Fruit fly (Drosophila melanogaster) whole organism, adult: ENCODE measurements around the gene CG43403.

Experiments used
- CG11617 ChIP-seq: fragments of 200-800 bp; sonication (Bioruptor generic); optimal IDR thresholded peaks from 2 replicates; lab custom pipeline; 2017; ENCODE audit warnings: mild to moderate bottlenecking, missing biosample characterization, missing genetic modification reagents, missing genetic modification characterization
- CG12768 ChIP-seq: fragments of 200-800 bp; sonication (Bioruptor generic); optimal IDR thresholded peaks from 2 replicates; lab custom pipeline; 2017; ENCODE audit warnings: missing biosample characterization, missing genetic modification characterization, mild to moderate bottlenecking, moderate library complexity, missing genetic modification reagents
- CG14711 ChIP-seq: fragments of 200-800 bp; sonication (Bioruptor generic); optimal IDR thresholded peaks from 2 replicates; lab custom pipeline; 2018; ENCODE audit warnings: missing biosample characterization, mild to moderate bottlenecking, missing genetic modification characterization, moderate library complexity
- CG1620 ChIP-seq: fragments of 200-800 bp; sonication (Bioruptor generic); optimal IDR thresholded peaks from 2 replicates; lab custom pipeline; 2016; ENCODE audit warnings: missing biosample characterization, missing genetic modification characterization
- CG33017 ChIP-seq: fragments of 200-800 bp; sonication (Bioruptor generic); optimal IDR thresholded peaks from 2 replicates; lab custom pipeline; 2018; ENCODE audit warnings: missing biosample characterization, mild to moderate bottlenecking, missing genetic modification characterization, moderate library complexity
- CG5204 ChIP-seq: fragments of 200-800 bp; sonication (Bioruptor generic); optimal IDR thresholded peaks from 2 replicates; lab custom pipeline; 2016; ENCODE audit warnings: missing biosample characterization, missing genetic modification characterization
- CG7045 ChIP-seq: fragments of 200-800 bp; sonication (Bioruptor generic); optimal IDR thresholded peaks from 2 replicates; lab custom pipeline; 2017; ENCODE audit warnings: missing biosample characterization, mild to moderate bottlenecking, missing genetic modification characterization
- CG7101 ChIP-seq: fragments of 200-800 bp; sonication (Bioruptor generic); optimal IDR thresholded peaks from 2 replicates; lab custom pipeline; 2018; ENCODE audit warnings: missing biosample characterization, mild to moderate bottlenecking, missing genetic modification characterization, moderate library complexity
- Clk ChIP-seq: fragments of 200-800 bp; sonication (Bioruptor generic); optimal IDR thresholded peaks from 2 replicates; lab custom pipeline; 2017; ENCODE audit warnings: missing biosample characterization, missing genetic modification characterization
- Crg-1 ChIP-seq: fragments of 200-800 bp; sonication (Bioruptor generic); optimal IDR thresholded peaks from 2 replicates; lab custom pipeline; 2016; ENCODE audit warnings: missing biosample characterization, missing genetic modification characterization
- Hr96 ChIP-seq: fragments of 200-800 bp; sonication (Bioruptor generic); optimal IDR thresholded peaks from 2 replicates; lab custom pipeline; 2016; ENCODE audit warnings: missing biosample characterization, missing genetic modification characterization
- Mnt ChIP-seq: fragments of 200-800 bp; sonication (Bioruptor generic); optimal IDR thresholded peaks from 2 replicates; lab custom pipeline; 2016; ENCODE audit warnings: missing biosample characterization, mild to moderate bottlenecking, missing genetic modification characterization
- bab1 ChIP-seq: fragments of 200-800 bp; sonication (Bioruptor generic); optimal IDR thresholded peaks from 3 replicates; lab custom pipeline; 2019; ENCODE audit warnings: missing biosample characterization, mild to moderate bottlenecking, missing genetic modification characterization, moderate library complexity
- cic ChIP-seq: fragments of 200-800 bp; sonication (Bioruptor generic); optimal IDR thresholded peaks from 2 replicates; lab custom pipeline; 2017; ENCODE audit warnings: missing biosample characterization, mild to moderate bottlenecking, missing genetic modification characterization, moderate library complexity
- cnc ChIP-seq, 2 experiments: fragments of >200 bp; optimal IDR thresholded peaks; 2 replicates each; lab custom pipeline; 2017
- kay ChIP-seq: fragments of 200-800 bp; sonication (Bioruptor generic); peaks from one replicate; lab custom pipeline; 2016; ENCODE audit warnings: missing biosample characterization, missing genetic modification characterization, borderline replicate concordance
- ovo ChIP-seq: fragments of 200-800 bp; sonication (Bioruptor generic); optimal IDR thresholded peaks from 2 replicates; lab custom pipeline; 2016; ENCODE audit warnings: missing biosample characterization, missing genetic modification characterization
- pad ChIP-seq: fragments of 200-800 bp; sonication (Bioruptor generic); optimal IDR thresholded peaks from 3 replicates; lab custom pipeline; 2017; ENCODE audit warnings: missing biosample characterization, missing genetic modification characterization, mild to moderate bottlenecking, moderate library complexity, missing genetic modification reagents
- tj ChIP-seq: fragments of 200-800 bp; sonication (Bioruptor generic); optimal IDR thresholded peaks from 3 replicates; lab custom pipeline; 2017; ENCODE audit warnings: missing biosample characterization, mild to moderate bottlenecking, missing genetic modification characterization, moderate library complexity
- toe ChIP-seq: fragments of 200-800 bp; sonication (Bioruptor generic); optimal IDR thresholded peaks from 2 replicates; lab custom pipeline; 2016; ENCODE audit warnings: missing biosample characterization, missing genetic modification characterization

CG43403 gene

dm6 chr2L:2627507-2627906 lies 7.5 kb downstream of the CG43403 start:
- no peak for TF ChIP-seq Crg-1 (GFP tag; lab: Kevin White, UChicago)
- TF ChIP-seq CG33017 (tag; lab: Kevin White, UChicago) = no peak
- no peak for TF ChIP-seq CG1620 (GFP tag; lab: Kevin White, UChicago)
- no peak for TF ChIP-seq cic
- TF ChIP-seq CG14711 = no peak
- no peak for TF ChIP-seq CG7101 (tag; lab: Kevin White, UChicago)
- no peak for TF ChIP-seq Hr96 (GFP tag; lab: Kevin White, UChicago)
- no peak for TF ChIP-seq Clk (GFP tag; lab: Kevin White, UChicago)
- TF ChIP-seq toe (GFP tag; lab: Kevin White, UChicago) = no peak
- TF ChIP-seq kay (GFP tag; lab: Kevin White, UChicago) = no peak
- no peak for TF ChIP-seq Mnt
- TF ChIP-seq CG5204 (GFP tag; lab: Kevin White, UChicago) = no peak
- no peak for TF ChIP-seq pad (GFP tag; lab: Kevin White, UChicago)
- no peak for TF ChIP-seq ovo (GFP tag; lab: Kevin White, UChicago)
- no peak for TF ChIP-seq CG7045 (GFP tag; lab: Kevin White, UChicago)
- no peak for TF ChIP-seq tj (GFP tag; lab: Kevin White, UChicago)
- no peak for TF ChIP-seq CG11617 (GFP tag; lab: Kevin White, UChicago)
- TF ChIP-seq bab1 (GFP tag; lab: Kevin White, UChicago) = no peak
- TF ChIP-seq CG12768 (GFP tag; lab: Kevin White, UChicago) = no peak

- TF ChIP-seq CG11617 (GFP tag; lab: Kevin White, UChicago) (no peak), Hr96 (GFP tag; lab: Kevin White, UChicago) (no peak), ovo (GFP tag; lab: Kevin White, UChicago) (no peak), cnc (optimal IDR thresholded peaks at IDR 0.05; lab: Kevin White, UChicago) (no peak), CG7045 (GFP tag; lab: Kevin White, UChicago) (no peak), pad (GFP tag; lab: Kevin White, UChicago) (no peak), CG7101 (tag; lab: Kevin White, UChicago) (no peak), kay (GFP tag; lab: Kevin White, UChicago) (no peak), bab1 (GFP tag; lab: Kevin White, UChicago) (no peak), cic (no peak)
Measured at dm6 chr2L:2628760-2629159, 8.8 kb downstream of the CG43403 start.

- TF ChIP-seq CG5204 (GFP tag; lab: Kevin White, UChicago) (no peak), CG11617 (GFP tag; lab: Kevin White, UChicago) (no peak), CG7101 (tag; lab: Kevin White, UChicago) (no peak), Clk (GFP tag; lab: Kevin White, UChicago) (no peak), kay (GFP tag; lab: Kevin White, UChicago) (no peak), Hr96 (GFP tag; lab: Kevin White, UChicago) (no peak), toe (GFP tag; lab: Kevin White, UChicago) (no peak), CG7045 (GFP tag; lab: Kevin White, UChicago) (no peak), cnc (optimal IDR thresholded peaks at IDR 0.05; lab: Kevin White, UChicago) (no peak), Crg-1 (GFP tag; lab: Kevin White, UChicago) (no peak), CG33017 (tag; lab: Kevin White, UChicago) (no peak), CG14711 (no peak), tj (GFP tag; lab: Kevin White, UChicago) (no peak), CG12768 (GFP tag; lab: Kevin White, UChicago) (no peak), bab1 (GFP tag; lab: Kevin White, UChicago) (no peak), CG1620 (GFP tag; lab: Kevin White, UChicago) (no peak)
Measured at dm6 chr2L:2636326-2637001, 16.5 kb downstream of the CG43403 start.

- TF ChIP-seq cic (no peak), tj (GFP tag; lab: Kevin White, UChicago) (no peak), pad (GFP tag; lab: Kevin White, UChicago) (no peak), CG1620 (GFP tag; lab: Kevin White, UChicago) (no peak), Hr96 (GFP tag; lab: Kevin White, UChicago) (no peak), CG7045 (GFP tag; lab: Kevin White, UChicago) (no peak), cnc (optimal IDR thresholded peaks at IDR 0.05; lab: Kevin White, UChicago) (no peak), Clk (GFP tag; lab: Kevin White, UChicago) (no peak), CG14711 (no peak), CG7101 (tag; lab: Kevin White, UChicago) (no peak), Mnt (no peak), Crg-1 (GFP tag; lab: Kevin White, UChicago) (no peak), ovo (GFP tag; lab: Kevin White, UChicago) (no peak), kay (GFP tag; lab: Kevin White, UChicago) (no peak), bab1 (GFP tag; lab: Kevin White, UChicago) (no peak), toe (GFP tag; lab: Kevin White, UChicago) (no peak), CG11617 (GFP tag; lab: Kevin White, UChicago) (no peak)
Measured at dm6 chr2L:2637002-2637377, 17.0 kb downstream of the CG43403 start.

- TF ChIP-seq CG12768 (GFP tag; lab: Kevin White, UChicago) (no peak), CG5204 (GFP tag; lab: Kevin White, UChicago) (no peak), Crg-1 (GFP tag; lab: Kevin White, UChicago) (no peak), CG7045 (GFP tag; lab: Kevin White, UChicago) (no peak)
Measured at dm6 chr2L:2647620-2648019, 27.6 kb downstream of the CG43403 start, which contains the start of the genes CG9962 and CG43851. Gene CG9962 (minus strand): TSS chr2L:2647720. Gene CG43851 (plus strand): TSS chr2L:2647886.
